Worm (Caenorhabditis elegans) whole organism, L3 larva: ENCODE results near the gene Y49F6B.20.

Experiments
- R02D3.7 ChIP-seq: fragments of 150-350 bp; optimal IDR thresholded peaks from 2 replicates; lab custom pipeline; 2014; ENCODE audit warnings: missing biosample characterization, missing genetic modification characterization
- ZK546.5 ChIP-seq: sonication (generic microtip); optimal IDR thresholded peaks from 2 replicates; lab custom pipeline; 2017; ENCODE audit warnings: missing biosample characterization, missing genetic modification characterization
- aly-2 ChIP-seq: fragments of 150-350 bp; optimal IDR thresholded peaks from 2 replicates; lab custom pipeline; 2014; ENCODE audit warnings: missing biosample characterization, missing genetic modification characterization
- ama-1 ChIP-seq: fragments of 150-350 bp; optimal IDR thresholded peaks from 2 replicates; lab custom pipeline; 2018
- ceh-82 ChIP-seq: fragments of 150-350 bp; optimal IDR thresholded peaks from 2 replicates; lab custom pipeline; 2014; ENCODE audit warnings: missing biosample characterization, missing genetic modification characterization
- ceh-9 ChIP-seq: sonication (generic microtip); optimal IDR thresholded peaks from 2 replicates; lab custom pipeline; 2018; ENCODE audit warnings: missing biosample characterization, missing genetic modification characterization
- daf-12 ChIP-seq: fragments of 150-350 bp; optimal IDR thresholded peaks from 2 replicates; lab custom pipeline; 2014; ENCODE audit warnings: missing biosample characterization, missing genetic modification reagents, missing genetic modification characterization
- egl-27 ChIP-seq: sonication (generic microtip); optimal IDR thresholded peaks from 4 replicates; lab custom pipeline; 2017; ENCODE audit warnings: missing biosample characterization, missing genetic modification reagents, missing genetic modification characterization
- egl-5 ChIP-seq: fragments of 150-350 bp; optimal IDR thresholded peaks from 2 replicates; lab custom pipeline; 2017; ENCODE audit warnings: missing biosample characterization, missing genetic modification reagents, missing genetic modification characterization, inconsistent platforms
- elt-1 ChIP-seq: fragments of 150-350 bp; optimal IDR thresholded peaks from 2 replicates; lab custom pipeline; 2014; ENCODE audit warnings: missing biosample characterization, missing genetic modification characterization
- elt-2 ChIP-seq: sonication (generic microtip); optimal IDR thresholded peaks from 2 replicates; lab custom pipeline; 2016; ENCODE audit warnings: missing genetic modification reagents, mild to moderate bottlenecking, missing genetic modification characterization, missing compliant biosample characterization
- elt-3 ChIP-seq, 3 experiments: fragments of 150-350 bp in 1 of 3; sonication (generic microtip) in 2 of 3; optimal IDR thresholded peaks; 2 replicates in 2 of 3; 4 replicates in 1 of 3; lab custom pipeline; 2014 to 2017; ENCODE audit warnings: missing biosample characterization in 3 of 3, missing genetic modification characterization in 3 of 3
- fkh-10 ChIP-seq: sonication (generic microtip); optimal IDR thresholded peaks from 2 replicates; lab custom pipeline; 2017; ENCODE audit warnings: missing biosample characterization, missing genetic modification reagents, missing genetic modification characterization
- fkh-2 ChIP-seq: fragments of 150-350 bp; optimal IDR thresholded peaks from 2 replicates; lab custom pipeline; 2014; ENCODE audit warnings: missing biosample characterization, missing genetic modification reagents, missing genetic modification characterization
- fos-1 ChIP-seq: fragments of 150-350 bp; optimal IDR thresholded peaks from 2 replicates; lab custom pipeline; 2014; ENCODE audit warnings: missing biosample characterization, missing genetic modification characterization
- jun-1 ChIP-seq: fragments of 150-350 bp; optimal IDR thresholded peaks from 2 replicates; lab custom pipeline; 2014; ENCODE audit warnings: missing biosample characterization, missing genetic modification reagents, missing genetic modification characterization
- lin-15B ChIP-seq: fragments of 150-350 bp; optimal IDR thresholded peaks from 2 replicates; lab custom pipeline; 2014; ENCODE audit warnings: missing biosample characterization, missing genetic modification characterization
- lin-39 ChIP-seq: fragments of 150-350 bp; optimal IDR thresholded peaks from 2 replicates; lab custom pipeline; 2018; ENCODE audit warnings: missing biosample characterization, missing genetic modification reagents, missing genetic modification characterization
- lsy-12 ChIP-seq: sonication (generic microtip); optimal IDR thresholded peaks from 2 replicates; lab custom pipeline; 2016; ENCODE audit warnings: mild to moderate bottlenecking, missing genetic modification characterization, missing compliant biosample characterization
- mdl-1 ChIP-seq: fragments of 150-350 bp; optimal IDR thresholded peaks from 2 replicates; lab custom pipeline; 2014; ENCODE audit warnings: missing biosample characterization, missing genetic modification characterization
- mml-1 ChIP-seq: fragments of 150-350 bp; sonication (generic microtip); optimal IDR thresholded peaks from 3 replicates; lab custom pipeline; 2014; ENCODE audit warnings: missing biosample characterization, missing genetic modification characterization
- nfya-1 ChIP-seq: sonication (generic microtip); optimal IDR thresholded peaks from 2 replicates; lab custom pipeline; 2017; ENCODE audit warnings: missing genetic modification characterization, mild to moderate bottlenecking, missing compliant biosample characterization, antibody characterized with exemption, moderate library complexity; ENCODE audit not compliant: insufficient read depth
- nhr-11 ChIP-seq: fragments of 150-350 bp; optimal IDR thresholded peaks from 2 replicates; lab custom pipeline; 2014; ENCODE audit warnings: missing biosample characterization, missing genetic modification characterization
- nhr-12 ChIP-seq: fragments of 150-350 bp; optimal IDR thresholded peaks from 2 replicates; lab custom pipeline; 2014; ENCODE audit warnings: missing biosample characterization, missing genetic modification characterization
- nhr-23 ChIP-seq: fragments of 150-350 bp; optimal IDR thresholded peaks from 2 replicates; lab custom pipeline; 2014; ENCODE audit warnings: missing biosample characterization, missing genetic modification reagents, missing genetic modification characterization
- nhr-25 ChIP-seq: sonication (generic microtip); optimal IDR thresholded peaks from 2 replicates; lab custom pipeline; 2017; ENCODE audit warnings: missing biosample characterization, missing genetic modification characterization
- nhr-28 ChIP-seq: fragments of 150-350 bp; optimal IDR thresholded peaks from 2 replicates; lab custom pipeline; 2014; ENCODE audit warnings: missing biosample characterization, missing genetic modification characterization
- nhr-43 ChIP-seq: sonication (generic microtip); optimal IDR thresholded peaks from 2 replicates; lab custom pipeline; 2016; ENCODE audit warnings: mild to moderate bottlenecking, missing genetic modification characterization, missing compliant biosample characterization; ENCODE audit not compliant: poor library complexity, severe bottlenecking
- nhr-67 ChIP-seq: fragments of 150-350 bp; optimal IDR thresholded peaks from 2 replicates; lab custom pipeline; 2014; ENCODE audit warnings: missing biosample characterization, missing genetic modification characterization
- nhr-77 ChIP-seq: fragments of 150-350 bp; optimal IDR thresholded peaks from 2 replicates; lab custom pipeline; 2014; ENCODE audit warnings: missing biosample characterization, missing genetic modification characterization
- pha-4 ChIP-seq: fragments of 150-350 bp; optimal IDR thresholded peaks from 2 replicates; lab custom pipeline; 2014; ENCODE audit warnings: missing biosample characterization, missing genetic modification reagents, missing genetic modification characterization
- pqm-1 ChIP-seq: fragments of 150-350 bp; optimal IDR thresholded peaks from 2 replicates; lab custom pipeline; 2017; ENCODE audit warnings: missing biosample characterization, missing genetic modification characterization, inconsistent platforms
- sea-2 ChIP-seq: fragments of 150-350 bp; sonication (generic microtip); optimal IDR thresholded peaks from 4 replicates; lab custom pipeline; 2014; ENCODE audit warnings: missing biosample characterization, missing genetic modification reagents, missing genetic modification characterization
- skn-1 ChIP-seq: fragments of 150-350 bp; optimal IDR thresholded peaks from 2 replicates; lab custom pipeline; 2014; ENCODE audit warnings: missing biosample characterization, missing genetic modification characterization
- snpc-4 ChIP-seq: fragments of 150-350 bp; optimal IDR thresholded peaks from 2 replicates; lab custom pipeline; 2014; ENCODE audit warnings: missing biosample characterization, missing genetic modification characterization
- tbx-2 ChIP-seq: sonication (generic microtip); optimal IDR thresholded peaks from 2 replicates; lab custom pipeline; 2016; ENCODE audit warnings: mild to moderate bottlenecking, missing genetic modification characterization, missing compliant biosample characterization
- unc-39 ChIP-seq: sonication (generic microtip); optimal IDR thresholded peaks from 4 replicates; lab custom pipeline; 2017; ENCODE audit warnings: missing biosample characterization, missing genetic modification characterization
- unc-62 ChIP-seq: fragments of 150-350 bp; sonication (generic microtip); optimal IDR thresholded peaks from 4 replicates; lab custom pipeline; 2014; ENCODE audit warnings: missing biosample characterization, missing genetic modification reagents, missing genetic modification characterization
- ztf-11 ChIP-seq: fragments of 150-350 bp; optimal IDR thresholded peaks from 2 replicates; lab custom pipeline; 2014; ENCODE audit warnings: missing biosample characterization, missing genetic modification characterization
- ztf-4 ChIP-seq: fragments of 150-350 bp; optimal IDR thresholded peaks from 2 replicates; lab custom pipeline; 2014; ENCODE audit warnings: missing biosample characterization, missing genetic modification characterization

Gene Y49F6B.20

DNA sequence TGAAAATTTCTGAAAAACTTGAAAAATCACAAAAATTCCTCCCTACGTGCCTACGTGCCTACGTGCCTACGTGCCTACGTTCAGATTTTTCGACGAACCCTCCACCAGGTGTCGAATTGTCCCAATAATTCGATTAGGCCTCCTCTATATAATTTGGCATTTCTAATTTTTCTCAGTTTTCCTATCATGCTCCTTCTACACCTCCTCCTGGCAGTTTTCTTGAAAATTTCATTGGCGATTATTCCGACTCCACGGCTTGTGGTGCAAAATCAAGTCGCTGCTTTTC, 29.9 kb downstream of the Y49F6B.20 start, which contains the start of gene C16C8.17:
Gene C16C8.17 (plus strand): TSS at position 187 of the 286 bp plus-strand sequence.
- no peak for TF ChIP-seq unc-39
- TF ChIP-seq jun-1 (tag; lab: Kevin White, UChicago): no peak
- TF ChIP-seq mml-1 (tag; lab: Kevin White, UChicago): no peak
- no peak for TF ChIP-seq ztf-4 (tag; lab: Kevin White, UChicago)
- TF ChIP-seq aly-2: no peak
- no peak for TF ChIP-seq tbx-2 (tag; lab: Kevin White, UChicago)
- TF ChIP-seq nhr-23: no peak
- TF ChIP-seq nfya-1 (tag; lab: Kevin White, UChicago): no peak
- TF ChIP-seq lsy-12: no peak
- no peak for TF ChIP-seq elt-3 (tag; optimal IDR thresholded peaks at IDR 0.05; lab: Kevin White, UChicago)
- TF ChIP-seq mdl-1 (tag; lab: Kevin White, UChicago): no peak
- TF ChIP-seq nhr-28 (tag; lab: Kevin White, UChicago): no peak
- TF ChIP-seq elt-1 (tag; lab: Kevin White, UChicago): no peak
- TF ChIP-seq R02D3.7 (tag; lab: Kevin White, UChicago): no peak
- TF ChIP-seq nhr-77: no peak
- no peak for TF ChIP-seq fos-1
- no peak for TF ChIP-seq ceh-9 (tag; lab: Kevin White, UChicago)
- TF ChIP-seq ZK546.5 (tag; lab: Kevin White, UChicago): no peak
- no peak for TF ChIP-seq lin-15B

DNA sequence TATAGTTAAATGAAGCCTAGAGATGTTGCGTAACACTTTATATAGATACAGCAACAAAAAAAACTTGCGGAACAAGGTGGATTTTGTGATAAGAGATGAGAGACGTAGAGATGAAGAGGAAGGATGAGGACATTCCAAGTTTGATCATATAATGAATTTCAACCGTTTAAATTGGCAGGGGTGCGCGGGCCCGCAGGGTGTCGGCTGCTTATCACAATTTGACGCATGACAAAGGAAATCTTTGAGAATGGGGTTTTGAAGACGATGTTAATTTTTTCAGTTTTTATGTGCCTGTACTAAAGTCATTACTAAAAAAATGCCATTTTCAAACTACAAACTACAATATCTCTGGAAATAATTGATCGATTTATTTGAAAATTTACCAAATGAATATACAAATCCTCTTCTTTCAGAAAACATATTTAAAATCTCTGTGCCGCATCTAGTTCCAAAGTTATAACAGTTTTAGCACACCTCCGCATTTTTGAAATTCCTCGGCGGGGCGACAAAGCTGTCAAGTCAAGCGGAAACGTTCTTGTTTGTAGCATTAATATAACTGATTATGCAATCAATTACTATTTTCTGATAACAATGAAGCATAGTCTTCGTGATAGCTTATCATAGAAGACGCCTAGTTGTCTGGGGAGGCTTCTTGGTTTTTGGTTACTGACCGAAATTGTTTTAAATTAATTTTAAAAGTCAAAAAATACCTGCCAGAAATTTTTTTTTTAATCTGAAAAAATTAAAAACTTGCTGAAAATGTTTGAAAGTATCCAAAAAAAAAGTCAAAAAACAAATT, 30.4 kb downstream of the Y49F6B.20 start:
- TF ChIP-seq nhr-67 (tag; lab: Kevin White, UChicago) (no peak), unc-62 (GFP tag; lab: Kevin White, UChicago) (no peak), aly-2 (no peak), fos-1 (no peak), ztf-11 (tag; lab: Kevin White, UChicago) (no peak), snpc-4 (tag; lab: Kevin White, UChicago) (peak; percentile 57), elt-2 (tag; lab: Kevin White, UChicago) (peak; percentile 89), mdl-1 (tag; lab: Kevin White, UChicago) (no peak), fkh-2 (no peak), nhr-11 (no peak), ceh-82 (tag; lab: Kevin White, UChicago) (no peak), fkh-10 (GFP tag; lab: Kevin White, UChicago) (no peak), elt-3 (tag; optimal IDR thresholded peaks at IDR 0.05; lab: Kevin White, UChicago) (no peak), nfya-1 (tag; lab: Kevin White, UChicago) (no peak), pha-4 (no peak), pqm-1 (peak; percentile 57), R02D3.7 (tag; lab: Kevin White, UChicago) (no peak), nhr-23 (no peak), ztf-4 (tag; lab: Kevin White, UChicago) (no peak), egl-27 (tag; lab: Kevin White, UChicago) (no peak), tbx-2 (tag; lab: Kevin White, UChicago) (no peak), nhr-12 (no peak), ama-1 (lab: Kevin White, UChicago) (no peak), unc-39 (no peak), mml-1 (tag; lab: Kevin White, UChicago) (no peak)

DNA sequence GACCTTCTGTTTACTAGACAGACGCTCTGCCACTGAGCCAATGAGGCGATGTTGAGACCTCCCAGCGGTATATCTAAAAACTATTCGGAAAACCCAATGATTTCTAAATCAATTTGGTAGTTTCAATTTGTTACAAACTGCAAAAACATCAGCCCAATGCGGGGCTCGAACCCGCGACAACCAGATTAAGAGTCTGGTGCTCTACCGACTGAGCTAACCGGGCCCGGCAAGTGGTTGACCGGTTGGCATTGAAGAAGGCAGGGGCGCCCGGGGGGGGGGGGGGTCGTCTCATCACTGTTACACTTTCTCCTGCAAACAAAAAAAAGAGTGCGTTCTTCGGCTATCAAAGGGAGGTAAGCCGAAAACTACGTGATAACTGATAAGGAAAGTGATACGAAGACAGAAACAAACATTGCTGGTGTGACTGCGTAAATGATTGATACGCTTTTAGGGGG, 31.2 kb downstream of the Y49F6B.20 start:
- TF ChIP-seq elt-2 (tag; lab: Kevin White, UChicago) (peak; percentile 96), nfya-1 (tag; lab: Kevin White, UChicago) (peak; percentile 15), jun-1 (tag; lab: Kevin White, UChicago) (no peak), pqm-1 (peak; percentile 69), nhr-25 (no peak), lin-39 (tag; lab: Kevin White, UChicago) (peak; percentile 56)

DNA sequence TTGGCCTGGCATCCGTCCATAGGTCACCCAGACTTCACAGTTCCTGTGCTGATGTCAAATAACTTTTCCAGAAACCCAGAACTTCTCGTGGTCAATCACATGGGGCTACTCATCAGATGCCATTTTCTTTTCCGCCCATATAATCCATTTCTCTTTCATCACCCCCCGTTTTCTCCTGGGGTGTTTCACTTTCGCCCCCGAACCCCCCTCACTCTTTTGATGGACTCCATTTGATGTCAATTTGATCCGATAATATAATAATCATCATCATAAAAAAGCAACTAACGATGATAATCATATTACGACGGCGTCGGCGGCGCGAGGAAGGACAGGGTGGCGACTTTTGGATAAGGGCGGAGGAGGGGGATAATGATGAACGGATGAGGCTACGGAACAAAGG, 32.2 kb downstream of the Y49F6B.20 start:
- TF ChIP-seq ZK546.5 (tag; lab: Kevin White, UChicago) (no peak), lsy-12 (no peak), mdl-1 (tag; lab: Kevin White, UChicago) (no peak), ceh-82 (tag; lab: Kevin White, UChicago) (no peak), nhr-12 (no peak), daf-12 (tag; lab: Kevin White, UChicago) (no peak), unc-62 (GFP tag; lab: Kevin White, UChicago) (no peak), nhr-43 (tag; lab: Kevin White, UChicago) (no peak), skn-1 (no peak), pha-4 (no peak), nhr-11 (no peak), lin-15B (no peak), nhr-28 (tag; lab: Kevin White, UChicago) (no peak), snpc-4 (tag; lab: Kevin White, UChicago) (no peak), nfya-1 (tag; lab: Kevin White, UChicago) (no peak), fos-1 (no peak), egl-5 (tag; lab: Kevin White, UChicago) (no peak), ztf-11 (tag; lab: Kevin White, UChicago) (no peak), sea-2 (GFP tag; lab: Kevin White, UChicago) (no peak)
